Worm (Caenorhabditis elegans): ENCODE data around the gene M117.6.
A peak's percentile ranks its signal among the peaks of the same experiment; 100 is the strongest.

M117.6 gene

ce11 chrIV:11821591-11822361, 6.1 kb downstream of the M117.6 start, which contains the start of the genes par-5 and M117.3 (continued):
- TF ChIP-seq ctbp-1 (GFP tag; IDR thresholded peaks at IDR 0.05) (peak; percentile 95), nhr-25 (tag; optimal IDR thresholded peaks at IDR 0.05; ENCODE audit: borderline replicate concordance, insufficient read depth) (no peak), attf-4 (tag; optimal IDR thresholded peaks at IDR 0.05) (no peak), nhr-10 (tag; optimal IDR thresholded peaks at IDR 0.05) (no peak), vab-7 (GFP tag; IDR thresholded peaks at IDR 0.05) (peak; percentile 63), zfp-3 (GFP tag; conservative IDR thresholded peaks at IDR 0.05) (0 out of 2 replicates have a peak, but pooled peaks have one; percentile 38), snpc-4 (tag; optimal IDR thresholded peaks at IDR 0.05) (no peak), nhr-237 (tag; optimal IDR thresholded peaks at IDR 0.05) (no peak), hif-1 (tag; optimal IDR thresholded peaks at IDR 0.05) (peak in 1 of 2 experiments; percentile 80), T26A8.4 (GFP tag; IDR thresholded peaks at IDR 0.05) (peak; percentile 53), ceh-62 (tag; optimal IDR thresholded peaks at IDR 0.05) (no peak), fos-1 (tag; optimal IDR thresholded peaks at IDR 0.05) (no peak), arid-1 (GFP tag; conservative IDR thresholded peaks at IDR 0.05) (peak; percentile 11; the same call in 1 of the 2 replicates), hlh-11 (tag; optimal IDR thresholded peaks at IDR 0.05) (peak; percentile 92), ceh-20 (GFP tag; IDR thresholded peaks at IDR 0.05) (peak; percentile 76), daf-12 (tag; optimal IDR thresholded peaks at IDR 0.05) (no peak), dmd-6 (GFP tag; IDR thresholded peaks at IDR 0.05) (peak; percentile 86), rbr-2 (tag; optimal IDR thresholded peaks at IDR 0.05) (peak; percentile 67), zag-1 (tag; optimal IDR thresholded peaks at IDR 0.05) (no peak), F37D6.2 (tag; optimal IDR thresholded peaks at IDR 0.05) (peak; percentile 43), Y75B8A.6 (GFP tag; IDR thresholded peaks at IDR 0.05) (no peak), madf-5 (GFP tag; IDR thresholded peaks at IDR 0.05) (no peak), duxl-1 (tag; optimal IDR thresholded peaks at IDR 0.05; ENCODE audit: poor library complexity) (no peak), Y48G9A.11 (GFP tag; IDR thresholded peaks at IDR 0.05) (no peak), hlh-30 (tag; optimal IDR thresholded peaks at IDR 0.05; ENCODE audit: insufficient read depth) (peak; percentile 98), T20F7.1 (GFP tag; optimal IDR thresholded peaks at IDR 0.05) (peak; percentile 65), nhr-77 (tag; optimal IDR thresholded peaks at IDR 0.05) (peak; percentile 57), lsy-2 (tag; optimal IDR thresholded peaks at IDR 0.05) (peak in 1 of 2 experiments; percentile 80), ceh-82 (tag; optimal IDR thresholded peaks at IDR 0.05) (no peak), nhr-111 (GFP tag; optimal IDR thresholded peaks at IDR 0.05) (no peak), jun-1 (tag; optimal IDR thresholded peaks at IDR 0.05) (peak; percentile 3), lin-29 (GFP tag; IDR thresholded peaks at IDR 0.05) (0 out of 2 replicates have a peak, but pooled peaks have one; percentile 7), unc-39 (tag; optimal IDR thresholded peaks at IDR 0.05) (no peak), ztf-7 (tag; optimal IDR thresholded peaks at IDR 0.05) (no peak), lin-1 (GFP tag; IDR thresholded peaks at IDR 0.05) (peak; percentile 68), snpc-1.2 (GFP tag; IDR thresholded peaks at IDR 0.05) (peak; percentile 59; the same call in 1 of the 2 replicates), dve-1 (tag; optimal IDR thresholded peaks at IDR 0.05; ENCODE audit: insufficient read depth) (peak; percentile 90), egl-27 (tag; optimal IDR thresholded peaks at IDR 0.05) (no peak), pqm-1 (tag; optimal IDR thresholded peaks at IDR 0.05) (peak; percentile 48), tra-1 (GFP tag; IDR thresholded peaks at IDR 0.05) (no peak; the same call in 1 of the 2 replicates), cey-2 (tag; optimal IDR thresholded peaks at IDR 0.05; ENCODE audit: borderline replicate concordance, insufficient read depth) (no peak), F49E8.2 (tag; optimal IDR thresholded peaks at IDR 0.05; ENCODE audit: borderline replicate concordance) (no peak), madf-9 (GFP tag; conservative IDR thresholded peaks at IDR 0.05) (no peak; the same call in 1 of the 2 replicates), aha-1 (tag) (peak; percentile 87), lin-13 (GFP tag; optimal IDR thresholded peaks at IDR 0.05) (peak; percentile 51), nhr-11 (tag; optimal IDR thresholded peaks at IDR 0.05) (peak; percentile 76), pha-4 (GFP tag; IDR thresholded peaks at IDR 0.05) (peak; percentile 60), pha-4 (tag; optimal IDR thresholded peaks at IDR 0.05) (no peak), zip-11 (GFP tag; IDR thresholded peaks at IDR 0.05) (no peak)
